Worm (Caenorhabditis elegans): Measurements from ENCODE around the gene F36G3.1.

Gene F36G3.1

DNA sequence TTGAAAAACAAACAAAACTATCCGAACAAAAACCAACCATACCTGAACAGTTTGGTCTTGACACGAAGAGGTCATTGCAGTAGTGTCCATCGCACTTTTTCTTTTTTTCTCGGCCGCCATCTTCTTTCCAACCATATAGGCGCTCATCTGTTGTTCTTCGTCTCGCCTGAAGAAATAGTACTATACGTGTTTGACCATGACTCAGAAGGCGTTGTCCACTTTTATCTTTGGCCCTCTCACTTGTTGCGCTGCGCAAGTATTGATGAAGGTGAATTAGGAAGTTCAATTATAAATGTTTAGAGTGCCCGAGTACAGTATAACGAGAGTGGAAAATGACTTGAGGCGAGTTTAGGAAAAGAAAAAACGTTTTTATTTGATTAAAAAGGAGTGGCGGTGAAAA lies 3.1 kb downstream of the F36G3.1 start:
- TF ChIP-seq Y22D7AL.16 (tag; optimal IDR thresholded peaks at IDR 0.05) (no peak), tbx-7 (tag; optimal IDR thresholded peaks at IDR 0.05) (no peak), madf-2 (tag; optimal IDR thresholded peaks at IDR 0.05) (no peak), dmd-4 (tag; optimal IDR thresholded peaks at IDR 0.05; ENCODE audit: borderline replicate concordance) (no peak), ahr-1 (tag; optimal IDR thresholded peaks at IDR 0.05) (no peak)

DNA sequence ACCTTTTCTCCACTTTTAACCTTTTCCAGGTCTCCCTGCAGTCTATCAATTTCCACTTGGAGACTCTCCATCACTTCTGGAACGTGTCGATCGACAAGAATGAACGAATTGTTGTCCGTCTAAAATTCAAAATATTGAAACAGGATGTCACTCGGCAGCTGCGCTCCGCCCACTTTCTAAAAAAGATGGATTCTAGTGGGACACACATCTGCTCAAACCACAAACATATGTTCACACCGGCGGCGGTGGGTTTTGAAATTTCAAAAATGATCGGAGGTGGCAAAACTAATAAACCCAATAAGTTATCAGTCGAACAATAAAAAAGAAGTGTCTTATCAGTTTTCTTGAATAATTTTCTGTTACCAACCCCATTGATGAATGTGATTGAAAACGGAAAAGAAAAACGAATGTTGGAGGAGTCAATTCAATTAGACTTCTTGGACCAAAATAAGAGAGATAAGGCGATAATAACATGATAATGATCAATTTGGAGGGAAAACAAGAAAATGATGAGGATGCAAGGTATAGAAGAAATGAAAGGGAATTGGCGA lies 6.5 kb downstream of the F36G3.1 start:
- TF ChIP-seq pax-1 (tag; optimal IDR thresholded peaks at IDR 0.05) = no peak
- no peak for TF ChIP-seq rnt-1 (tag; optimal IDR thresholded peaks at IDR 0.05)
- TF ChIP-seq pha-4 (tag; optimal IDR thresholded peaks at IDR 0.05) = no peak
- TF ChIP-seq sox-2 (GFP tag; IDR thresholded peaks at IDR 0.05) = no peak
- TF ChIP-seq nhr-232 (tag; optimal IDR thresholded peaks at IDR 0.05) = no peak
- no peak for TF ChIP-seq che-1 (tag; optimal IDR thresholded peaks at IDR 0.05)
- no peak for TF ChIP-seq madf-2 (tag; optimal IDR thresholded peaks at IDR 0.05)
- TF ChIP-seq ref-2 (tag; optimal IDR thresholded peaks at IDR 0.05) = no peak
- no peak for TF ChIP-seq F13H6.1 (tag; optimal IDR thresholded peaks at IDR 0.05)
- no peak for TF ChIP-seq unc-86 (tag; optimal IDR thresholded peaks at IDR 0.05)
- no peak for TF ChIP-seq elt-4 (tag; optimal IDR thresholded peaks at IDR 0.05)
- no peak for TF ChIP-seq fax-1 (tag; optimal IDR thresholded peaks at IDR 0.05)
- no peak for TF ChIP-seq ceh-48 (tag; optimal IDR thresholded peaks at IDR 0.05)
- TF ChIP-seq unc-55 (GFP tag; optimal IDR thresholded peaks at IDR 0.05) = no peak

DNA sequence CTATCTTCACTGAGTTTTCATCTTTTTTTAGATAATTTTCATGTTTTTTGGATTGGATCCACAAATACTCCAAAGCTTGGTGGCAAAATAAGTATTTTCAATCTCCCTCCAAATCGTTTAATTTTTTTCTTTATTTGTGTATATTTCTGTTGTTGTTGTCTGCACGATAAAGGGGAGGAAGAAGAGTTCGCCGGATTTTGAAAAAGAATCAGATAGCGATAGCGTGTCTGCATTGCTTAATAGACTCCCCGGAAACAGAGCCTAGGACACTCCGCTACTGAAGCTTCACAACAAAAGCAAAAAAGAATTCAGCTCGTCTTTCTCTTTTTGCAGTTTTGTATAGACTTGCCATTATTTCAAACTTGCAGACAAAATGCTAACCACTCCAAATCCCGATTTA lies 11.5 kb downstream of the F36G3.1 start, which contains the start of gene T09B9.5:
Gene T09B9.5 (plus strand): TSS at position 301 of the 400 bp plus-strand sequence.
- no peak for TF ChIP-seq hlh-30 (tag; optimal IDR thresholded peaks at IDR 0.05; ENCODE audit: insufficient read depth)
- no peak for TF ChIP-seq sox-4 (tag; optimal IDR thresholded peaks at IDR 0.05)
- TF ChIP-seq C38D4.7 (GFP tag; optimal IDR thresholded peaks at IDR 0.05) = no peak
- no peak for TF ChIP-seq ceh-24 (tag; optimal IDR thresholded peaks at IDR 0.05)
- TF ChIP-seq zip-5 (tag; optimal IDR thresholded peaks at IDR 0.05) = no peak
- no peak for TF ChIP-seq rnt-1 (tag; optimal IDR thresholded peaks at IDR 0.05)
- no peak for TF ChIP-seq lin-11 (tag; optimal IDR thresholded peaks at IDR 0.05)
- no peak for TF ChIP-seq pha-4 (tag; optimal IDR thresholded peaks at IDR 0.05)
- no peak for TF ChIP-seq dmd-4 (tag; optimal IDR thresholded peaks at IDR 0.05; ENCODE audit: borderline replicate concordance)
- no peak for TF ChIP-seq ceh-6 (GFP tag; optimal IDR thresholded peaks at IDR 0.05)
- no peak for TF ChIP-seq K09A11.1 (tag; optimal IDR thresholded peaks at IDR 0.05; ENCODE audit: insufficient read depth)
- TF ChIP-seq ceh-30 (tag; optimal IDR thresholded peaks at IDR 0.05) = no peak
- TF ChIP-seq ets-4 (tag; optimal IDR thresholded peaks at IDR 0.05) = no peak
- TF ChIP-seq K02D7.2 (tag; optimal IDR thresholded peaks at IDR 0.05) = no peak
- no peak for TF ChIP-seq ceh-45 (GFP tag; IDR thresholded peaks at IDR 0.05)
- TF ChIP-seq ttx-3 (tag; optimal IDR thresholded peaks at IDR 0.05) = no peak
- TF ChIP-seq gmeb-2 (tag; optimal IDR thresholded peaks at IDR 0.05) = no peak

DNA sequence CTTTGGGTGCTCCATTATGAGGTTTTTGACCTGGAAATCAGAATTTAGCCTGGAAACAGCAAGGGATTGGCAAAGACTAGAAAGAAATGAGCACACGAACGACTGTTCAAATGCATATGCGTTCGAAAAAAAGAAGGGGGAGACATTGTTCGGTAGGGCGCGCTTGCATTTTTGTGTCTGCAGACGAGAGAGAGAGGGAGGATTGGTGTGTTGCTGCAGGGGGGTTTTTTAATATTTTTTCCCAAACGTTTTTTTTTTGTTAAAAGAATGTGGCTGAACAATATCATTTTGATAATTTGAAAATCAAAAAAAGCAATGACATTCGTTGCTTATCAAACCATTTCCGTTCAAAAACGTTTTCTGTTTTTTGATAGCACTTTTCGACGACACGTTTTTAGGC lies 14.7 kb downstream of the F36G3.1 start, which contains the start of gene T09B9.4:
Gene T09B9.4 (minus strand): TSS at position 30 of the 400 bp plus-strand sequence.
- TF ChIP-seq odd-2 (tag; optimal IDR thresholded peaks at IDR 0.05) = no peak
- no peak for TF ChIP-seq ceh-2 (tag; optimal IDR thresholded peaks at IDR 0.05)
- TF ChIP-seq pat-9 (tag; optimal IDR thresholded peaks at IDR 0.05) = no peak
- no peak for TF ChIP-seq dmd-4 (tag; optimal IDR thresholded peaks at IDR 0.05; ENCODE audit: borderline replicate concordance)
- TF ChIP-seq ceh-34 (tag; optimal IDR thresholded peaks at IDR 0.05) = no peak
- no peak for TF ChIP-seq hlh-30 (tag; optimal IDR thresholded peaks at IDR 0.05; ENCODE audit: insufficient read depth)
- TF ChIP-seq ceh-45 (GFP tag; IDR thresholded peaks at IDR 0.05) = no peak
- no peak for TF ChIP-seq ttx-3 (tag; optimal IDR thresholded peaks at IDR 0.05)
- TF ChIP-seq che-1 (tag; optimal IDR thresholded peaks at IDR 0.05) = no peak
- no peak for TF ChIP-seq K02D7.2 (tag; optimal IDR thresholded peaks at IDR 0.05)
- no peak for TF ChIP-seq pqm-1 (tag; optimal IDR thresholded peaks at IDR 0.05)
- TF ChIP-seq C08G9.2 (tag; optimal IDR thresholded peaks at IDR 0.05) = no peak
- no peak for TF ChIP-seq ceh-48 (tag; optimal IDR thresholded peaks at IDR 0.05)
- no peak for TF ChIP-seq ceh-9 (tag; optimal IDR thresholded peaks at IDR 0.05)
- no peak for TF ChIP-seq unc-86 (tag; optimal IDR thresholded peaks at IDR 0.05)
- TF ChIP-seq nhr-232 (tag; optimal IDR thresholded peaks at IDR 0.05) = no peak
- no peak for TF ChIP-seq elt-4 (tag; optimal IDR thresholded peaks at IDR 0.05)
- no peak for TF ChIP-seq lim-6 (tag; optimal IDR thresholded peaks at IDR 0.05)
- no peak for TF ChIP-seq ets-4 (tag; optimal IDR thresholded peaks at IDR 0.05)

All from whole organism, late embryonic.